Worm (Caenorhabditis elegans) whole organism, L1 larva: ENCODE measurements around the gene enri-1.
A peak's percentile ranks its signal among the peaks of the same experiment; 100 is the strongest.

Source experiments
- C04F5.9 ChIP-seq: sonication (generic microtip); optimal IDR thresholded peaks from 2 replicates; lab custom pipeline; 2016; ENCODE audit warnings: missing genetic modification characterization, missing compliant biosample characterization
- C16A3.4 ChIP-seq: fragments of 150-350 bp; optimal IDR thresholded peaks from 2 replicates; lab custom pipeline; 2014; ENCODE audit warnings: missing biosample characterization, missing genetic modification characterization
- F16B12.6 ChIP-seq: fragments of 150-350 bp; optimal IDR thresholded peaks from 2 replicates; lab custom pipeline; 2014; ENCODE audit warnings: missing biosample characterization, missing genetic modification characterization
- aha-1 ChIP-seq: fragments of 150-350 bp; optimal IDR thresholded peaks from 2 replicates; lab custom pipeline; 2014; ENCODE audit warnings: missing biosample characterization, missing genetic modification characterization
- alr-1 ChIP-seq: fragments of 200-800 bp; sonication (Bioruptor generic); optimal IDR thresholded peaks from 2 replicates; lab custom pipeline; 2018; ENCODE audit warnings: borderline replicate concordance, mild to moderate bottlenecking, missing genetic modification characterization, missing compliant biosample characterization
- ceh-82 ChIP-seq, 3 experiments: fragments of 150-350 bp in 1 of 3; sonication (generic microtip) in 2 of 3; optimal IDR thresholded peaks; 2 replicates each; lab custom pipeline; 2014 to 2017; ENCODE audit warnings: missing biosample characterization in 3 of 3, missing genetic modification characterization in 3 of 3
- ceh-88 ChIP-seq: fragments of 200-800 bp; sonication (Bioruptor generic); IDR thresholded peaks from 2 replicates; pipeline ENCODE4 v1.3.6; 2022; ENCODE audit warnings: missing genetic modification characterization, missing compliant biosample characterization
- ces-1 ChIP-seq: fragments of 150-350 bp; optimal IDR thresholded peaks from 2 replicates; lab custom pipeline; 2014; ENCODE audit warnings: missing biosample characterization, missing genetic modification reagents, missing genetic modification characterization
- dpl-1 ChIP-seq, 3 experiments: fragments of 150-350 bp in 2 of 3; sonication (generic microtip) in 1 of 3; optimal IDR thresholded peaks; 2 replicates each; lab custom pipeline; 2014 to 2017; ENCODE audit warnings: missing biosample characterization in 3 of 3, missing genetic modification characterization in 3 of 3, missing genetic modification reagents in 3 of 3
- efl-1 ChIP-seq, 4 experiments: fragments of 150-350 bp; optimal IDR thresholded peaks in 3 of 4; peaks in 1 of 4; 1 replicate in 1 of 4; 2 replicates in 3 of 4; lab custom pipeline; 2014; ENCODE audit warnings: missing biosample characterization in 2 of 4, missing genetic modification characterization in 2 of 4, missing genetic modification reagents in 2 of 4
- efl-3 ChIP-seq: fragments of 200-800 bp; sonication (Bioruptor generic); optimal IDR thresholded peaks from 2 replicates; lab custom pipeline; 2018; ENCODE audit warnings: mild to moderate bottlenecking, missing genetic modification characterization, missing compliant biosample characterization
- egl-27 ChIP-seq, 2 experiments: fragments of 150-350 bp in 1 of 2; sonication (generic microtip); optimal IDR thresholded peaks; 3 replicates each; lab custom pipeline; 2017 to 2018; ENCODE audit warnings: missing biosample characterization in 2 of 2, missing genetic modification characterization in 2 of 2, missing genetic modification reagents in 2 of 2
- fkh-4 ChIP-seq: sonication (generic microtip); optimal IDR thresholded peaks from 2 replicates; lab custom pipeline; 2016; ENCODE audit warnings: missing compliant biosample characterization, missing genetic modification characterization, borderline replicate concordance
- hlh-17 ChIP-seq: fragments of 200-800 bp; sonication (Bioruptor generic); optimal IDR thresholded peaks from 2 replicates; lab custom pipeline; 2018; ENCODE audit warnings: missing genetic modification characterization, mild to moderate bottlenecking, missing compliant biosample characterization, moderate library complexity, borderline replicate concordance
- hlh-4 ChIP-seq: sonication (generic microtip); optimal IDR thresholded peaks from 2 replicates; lab custom pipeline; 2016; ENCODE audit warnings: mild to moderate bottlenecking, missing genetic modification characterization, missing compliant biosample characterization
- irx-1 ChIP-seq: sonication (generic microtip); optimal IDR thresholded peaks from 2 replicates; lab custom pipeline; 2016; ENCODE audit warnings: missing genetic modification characterization, missing compliant biosample characterization
- isw-1 ChIP-seq: fragments of 200-800 bp; sonication (Bioruptor generic); IDR thresholded peaks from 2 replicates; pipeline ENCODE4 v1.3.6; 2022; ENCODE audit warnings: missing genetic modification characterization, missing compliant biosample characterization
- lin-13 ChIP-seq: fragments of 150-350 bp; optimal IDR thresholded peaks from 2 replicates; lab custom pipeline; 2014; ENCODE audit warnings: missing biosample characterization, missing genetic modification reagents, missing genetic modification characterization
- lin-14 ChIP-seq: fragments of 200-800 bp; sonication (Bioruptor generic); optimal IDR thresholded peaks from 2 replicates; lab custom pipeline; 2018; ENCODE audit warnings: mild to moderate bottlenecking, missing genetic modification characterization, moderate library complexity, missing compliant biosample characterization
- lin-15B ChIP-seq: fragments of 150-350 bp; sonication (generic microtip); optimal IDR thresholded peaks from 3 replicates; lab custom pipeline; 2014; ENCODE audit warnings: missing biosample characterization, missing genetic modification characterization
- lin-35 ChIP-seq, 2 experiments: fragments of 150-350 bp; optimal IDR thresholded peaks; 2 replicates each; lab custom pipeline; 2014; ENCODE audit warnings: missing biosample characterization in 2 of 2, missing genetic modification characterization in 2 of 2, missing genetic modification reagents in 2 of 2
- lir-3 ChIP-seq: sonication (generic microtip); optimal IDR thresholded peaks from 2 replicates; lab custom pipeline; 2016; ENCODE audit warnings: mild to moderate bottlenecking, missing genetic modification characterization, moderate library complexity, missing compliant biosample characterization; ENCODE audit not compliant: poor library complexity
- lsy-2 ChIP-seq, 2 experiments: fragments of 150-350 bp; optimal IDR thresholded peaks; 2 replicates each; lab custom pipeline; 2014; ENCODE audit warnings: missing biosample characterization in 2 of 2, missing genetic modification characterization in 2 of 2
- mab-9 ChIP-seq: fragments of 200-800 bp; sonication (Bioruptor generic); IDR thresholded peaks from 2 replicates; pipeline ENCODE4 v1.3.6; 2022; ENCODE audit warnings: missing genetic modification reagents, missing genetic modification characterization, missing compliant biosample characterization
- mdl-1 ChIP-seq, 2 experiments: fragments of 150-350 bp; optimal IDR thresholded peaks; 2 replicates each; lab custom pipeline; 2014 to 2017; ENCODE audit warnings: missing biosample characterization in 2 of 2, missing genetic modification characterization in 2 of 2, inconsistent platforms in 1 of 2
- mep-1 ChIP-seq: fragments of 150-350 bp; optimal IDR thresholded peaks from 2 replicates; lab custom pipeline; 2014; ENCODE audit warnings: missing biosample characterization, missing genetic modification characterization
- nhr-20 ChIP-seq: sonication (generic microtip); optimal IDR thresholded peaks from 2 replicates; lab custom pipeline; 2016; ENCODE audit warnings: mild to moderate bottlenecking, missing genetic modification characterization, missing compliant biosample characterization
- nhr-28 ChIP-seq: fragments of 150-350 bp; optimal IDR thresholded peaks from 2 replicates; lab custom pipeline; 2014; ENCODE audit warnings: missing biosample characterization, missing genetic modification characterization
- nhr-85 ChIP-seq: sonication (generic microtip); peaks from one replicate; lab custom pipeline; 2016; ENCODE audit warnings: missing genetic modification characterization, inconsistent platforms, missing compliant biosample characterization
- pag-3 ChIP-seq: sonication (generic microtip); optimal IDR thresholded peaks from 2 replicates; lab custom pipeline; 2017; ENCODE audit warnings: missing genetic modification characterization, mild to moderate bottlenecking, missing compliant biosample characterization, antibody characterized with exemption, borderline replicate concordance; ENCODE audit not compliant: insufficient read depth
- pqm-1 ChIP-seq: sonication (generic microtip); optimal IDR thresholded peaks from 3 replicates; lab custom pipeline; 2017; ENCODE audit warnings: missing biosample characterization, missing genetic modification characterization
- rnt-1 ChIP-seq: sonication (generic microtip); optimal IDR thresholded peaks from 2 replicates; lab custom pipeline; 2016; ENCODE audit warnings: mild to moderate bottlenecking, missing genetic modification characterization, moderate library complexity, missing compliant biosample characterization
- skn-1 ChIP-seq: fragments of 150-350 bp; optimal IDR thresholded peaks from 2 replicates; lab custom pipeline; 2014; ENCODE audit warnings: missing biosample characterization, missing genetic modification characterization
- snu-23 ChIP-seq: sonication (generic microtip); optimal IDR thresholded peaks from 2 replicates; lab custom pipeline; 2016; ENCODE audit warnings: missing genetic modification characterization, missing compliant biosample characterization
- sox-4 ChIP-seq: sonication (generic microtip); optimal IDR thresholded peaks from 2 replicates; lab custom pipeline; 2016; ENCODE audit warnings: missing genetic modification characterization, missing compliant biosample characterization
- sptf-1 ChIP-seq: fragments of 150-350 bp; optimal IDR thresholded peaks from 2 replicates; lab custom pipeline; 2014; ENCODE audit warnings: missing biosample characterization, missing genetic modification characterization
- swsn-7 ChIP-seq: sonication (generic microtip); optimal IDR thresholded peaks from 2 replicates; lab custom pipeline; 2016; ENCODE audit warnings: missing genetic modification characterization, missing compliant biosample characterization
- unc-30 ChIP-seq: sonication (generic microtip); optimal IDR thresholded peaks from 2 replicates; lab custom pipeline; 2017; ENCODE audit warnings: missing biosample characterization, missing genetic modification characterization
- xbp-1 ChIP-seq: sonication (generic microtip); optimal IDR thresholded peaks from 2 replicates; lab custom pipeline; 2016; ENCODE audit warnings: missing genetic modification characterization, missing compliant biosample characterization

enri-1 gene

DNA sequence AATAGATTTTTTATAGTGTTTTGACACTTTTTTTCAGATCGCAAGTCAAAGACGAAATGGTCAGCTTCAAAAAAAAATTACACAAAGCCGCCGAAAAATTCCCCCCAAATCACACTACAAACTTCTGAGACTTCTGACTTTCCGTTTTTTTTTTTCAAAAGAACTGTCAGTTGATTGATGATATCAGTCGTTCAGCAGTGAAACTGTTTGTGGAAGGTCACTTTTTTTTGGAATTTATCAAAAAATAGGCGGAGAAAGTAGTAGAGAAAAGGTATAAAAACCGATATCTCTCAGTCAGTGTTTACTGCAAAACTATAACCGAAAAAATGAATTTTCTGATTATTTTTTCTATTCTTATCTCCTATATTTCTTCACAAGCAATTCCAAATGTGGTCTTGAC, 11.6 kb upstream of the enri-1 start, which contains the start of gene F43C11.3:
Gene F43C11.3, plus strand, starts transcription at position 301 of the 400 bp plus-strand sequence.
- TF ChIP-seq nhr-85, result no peak
- TF ChIP-seq rnt-1 (tag; lab: Kevin White, UChicago), result no peak
- no peak for TF ChIP-seq hlh-4
- no peak for TF ChIP-seq efl-3
- no peak for TF ChIP-seq nhr-28 (tag; lab: Kevin White, UChicago)
- TF ChIP-seq skn-1 (tag; lab: Kevin White, UChicago), result no peak
- no peak for TF ChIP-seq xbp-1 (tag; lab: Kevin White, UChicago)
- TF ChIP-seq C04F5.9 (tag; lab: Kevin White, UChicago), result no peak
- TF ChIP-seq irx-1, result no peak
- TF ChIP-seq sox-4 (tag; lab: Kevin White, UChicago), result no peak
- TF ChIP-seq efl-1 (optimal IDR thresholded peaks at IDR 0.05; lab: Kevin White, UChicago), result no peak
- TF ChIP-seq efl-1 (GFP tag; optimal IDR thresholded peaks at IDR 0.05 in 1 of 2; lab: Kevin White, UChicago), result no peak
- no peak for TF ChIP-seq F16B12.6 (tag; lab: Kevin White, UChicago)

DNA sequence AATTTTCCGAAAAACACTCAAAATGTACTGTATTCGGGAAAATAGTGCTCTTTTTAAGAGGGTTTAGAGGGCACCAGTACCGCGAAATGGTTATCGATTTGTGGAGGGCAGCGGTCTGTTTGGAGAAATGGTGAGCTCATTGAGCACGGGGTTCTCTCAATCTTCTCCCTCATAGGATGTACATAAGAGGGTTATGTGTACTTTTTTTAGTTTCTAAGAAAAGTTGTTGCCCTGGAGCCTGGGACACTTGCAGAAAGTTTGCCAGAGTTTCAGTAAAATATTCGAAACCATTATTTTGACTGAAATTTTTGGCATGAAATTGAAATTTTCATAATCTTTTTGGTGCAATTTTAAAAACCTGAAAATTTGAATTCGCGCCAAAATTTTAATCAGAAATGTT, 11.1 kb upstream of the enri-1 start, which contains the start of gene F43C11.10:
Gene F43C11.10, minus strand, starts transcription at position 101 of the 400 bp plus-strand sequence.
- TF ChIP-seq alr-1 (tag; lab: Kevin White, UChicago), result no peak
- no peak for TF ChIP-seq sptf-1 (tag; lab: Kevin White, UChicago)
- no peak for TF ChIP-seq egl-27 (tag; optimal IDR thresholded peaks at IDR 0.05; lab: Kevin White, UChicago)
- TF ChIP-seq ceh-82 (tag; optimal IDR thresholded peaks at IDR 0.05; lab: Kevin White, UChicago), result no peak

DNA sequence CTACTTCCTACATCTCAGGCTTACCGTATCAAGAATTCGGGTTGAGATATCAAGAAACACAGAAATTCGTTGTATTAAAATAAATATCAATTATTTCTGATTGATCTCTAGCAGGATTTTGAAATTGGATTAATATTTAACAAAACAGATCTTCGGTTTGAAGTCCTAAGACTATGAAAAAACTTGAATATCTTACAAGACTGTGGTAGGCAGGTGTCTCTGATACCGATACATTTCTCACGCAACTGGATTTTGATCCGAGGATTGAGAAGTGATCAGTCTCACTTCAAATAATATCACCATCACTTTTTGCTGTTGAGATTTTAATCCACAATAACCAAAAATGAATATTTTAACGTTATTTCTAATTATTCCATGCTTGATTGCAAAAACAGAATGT, 5.3 kb upstream of the enri-1 start, which contains the start of gene F43C11.4:
Gene F43C11.4, plus strand, starts transcription at position 301 of the 400 bp plus-strand sequence.
- TF ChIP-seq pqm-1 (tag; lab: Kevin White, UChicago) (no peak), aha-1 (no peak), hlh-17 (no peak), isw-1 (no peak)

DNA sequence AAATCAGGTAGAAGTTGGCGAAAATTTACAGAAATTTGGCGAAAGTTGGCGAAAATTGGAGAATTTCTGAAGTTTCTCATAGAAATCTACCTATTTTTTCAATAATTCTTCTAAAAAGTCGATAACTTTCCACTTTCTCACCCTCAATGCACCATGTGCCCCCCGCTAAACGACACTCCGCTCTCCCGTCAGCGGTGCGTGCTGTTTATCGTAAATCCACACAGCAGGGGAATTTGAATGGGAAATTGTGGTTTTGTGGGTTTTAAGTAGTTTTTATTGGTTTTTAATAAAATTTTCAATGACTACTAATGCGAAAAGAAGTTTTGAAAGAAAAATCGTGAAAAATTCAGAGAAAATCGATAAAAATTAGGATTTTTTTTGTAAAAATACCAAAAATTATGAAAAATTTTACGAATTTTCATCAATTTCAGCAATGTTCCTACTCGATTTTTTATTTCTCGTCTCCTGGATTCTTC, 627 bp upstream of the enri-1 start, which contains the start of gene F43C11.6:
Gene F43C11.6, plus strand, starts transcription at position 426 of the 476 bp plus-strand sequence.
- TF ChIP-seq ceh-82 (tag; optimal IDR thresholded peaks at IDR 0.05; lab: Kevin White, UChicago) (peak in 2 of 3 experiments; percentile 8 to 54), swsn-7 (tag; lab: Kevin White, UChicago) (peak; percentile 7), lsy-2 (tag; optimal IDR thresholded peaks at IDR 0.05; lab: Kevin White, UChicago) (peak; percentile 37 to 73), lin-35 (GFP tag; optimal IDR thresholded peaks at IDR 0.05; lab: Kevin White, UChicago) (peak; percentile 49 to 77), lin-13 (GFP tag; lab: Kevin White, UChicago) (peak; percentile 25), mdl-1 (tag; optimal IDR thresholded peaks at IDR 0.05; lab: Kevin White, UChicago) (peak in 1 of 2 experiments; percentile 36), dpl-1 (GFP tag; optimal IDR thresholded peaks at IDR 0.05; lab: Kevin White, UChicago) (peak; percentile 35 to 76 (median 37)), C16A3.4 (tag; lab: Kevin White, UChicago) (peak; percentile 55), ces-1 (no peak), skn-1 (tag; lab: Kevin White, UChicago) (peak; percentile 23), lin-15B (tag; lab: Kevin White, UChicago) (peak; percentile 27), mab-9 (no peak), F16B12.6 (tag; lab: Kevin White, UChicago) (peak; percentile 48), nhr-20 (peak; percentile 1), rnt-1 (tag; lab: Kevin White, UChicago) (peak; percentile 81), xbp-1 (tag; lab: Kevin White, UChicago) (peak; percentile 8), efl-1 (optimal IDR thresholded peaks at IDR 0.05; lab: Kevin White, UChicago) (peak; percentile 55 to 63), efl-1 (GFP tag; optimal IDR thresholded peaks at IDR 0.05 in 1 of 2; lab: Kevin White, UChicago) (peak; percentile 58 to 95), pag-3 (no peak), unc-30 (tag; lab: Kevin White, UChicago) (no peak)

DNA sequence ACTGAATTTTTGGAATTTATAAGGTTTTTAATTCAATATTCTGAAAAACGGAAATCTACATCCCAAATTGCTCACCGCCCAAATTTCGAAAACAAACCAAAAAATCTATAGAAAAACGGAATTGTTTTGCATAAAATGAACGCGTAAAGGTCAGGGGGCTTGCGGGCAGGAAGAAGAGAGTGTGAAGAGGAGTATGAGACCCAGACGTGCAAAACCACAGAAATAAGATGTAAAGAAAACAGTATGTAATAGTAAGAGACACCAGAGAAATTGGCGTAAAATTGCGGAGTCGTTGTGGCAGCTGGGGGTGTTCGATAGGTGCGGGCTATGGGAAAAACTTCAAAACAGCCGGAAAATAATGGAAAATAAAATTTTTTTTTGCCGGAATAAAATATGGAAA, 441 bp downstream of the enri-1 start:
- TF ChIP-seq fkh-4 (tag; lab: Kevin White, UChicago), result no peak
- TF ChIP-seq F16B12.6 (tag; lab: Kevin White, UChicago), result peak; percentile 4
- peak; percentile 6 for TF ChIP-seq snu-23 (GFP tag; lab: Kevin White, UChicago)
- TF ChIP-seq ceh-88, result no peak
- peak; percentile 10 to 23 for TF ChIP-seq lin-35 (GFP tag; optimal IDR thresholded peaks at IDR 0.05; lab: Kevin White, UChicago)
- TF ChIP-seq mep-1 (tag; lab: Kevin White, UChicago), result peak; percentile 35
- peak; percentile 78 for TF ChIP-seq rnt-1 (tag; lab: Kevin White, UChicago)
- TF ChIP-seq efl-1 (optimal IDR thresholded peaks at IDR 0.05; lab: Kevin White, UChicago), result peak; percentile 34 to 44
- peak; percentile 18 to 20 for TF ChIP-seq efl-1 (GFP tag; optimal IDR thresholded peaks at IDR 0.05 in 1 of 2; lab: Kevin White, UChicago)
- no peak for TF ChIP-seq C16A3.4 (tag; lab: Kevin White, UChicago)
- TF ChIP-seq lsy-2 (tag; optimal IDR thresholded peaks at IDR 0.05; lab: Kevin White, UChicago), result peak in 1 of 2 experiments; percentile 10
- peak; percentile 61 for TF ChIP-seq lin-14 (GFP tag; lab: Kevin White, UChicago)
- no peak for TF ChIP-seq lir-3 (tag; lab: Kevin White, UChicago)
